Worm (Caenorhabditis elegans) whole organism, mixed stage, embryonic: ENCODE data around the gene nlr-1.
A peak's percentile ranks its signal among the peaks of the same experiment; 100 is the strongest.

Source experiments
- M03D4.4 ChIP-seq: sonication (generic microtip); optimal IDR thresholded peaks from 2 replicates; lab custom pipeline; 2017; ENCODE audit warnings: mild to moderate bottlenecking, missing genetic modification characterization, missing compliant biosample characterization
- blmp-1 ChIP-seq: fragments of 150-350 bp; optimal IDR thresholded peaks from 2 replicates; lab custom pipeline; 2014; ENCODE audit warnings: missing biosample characterization, missing genetic modification characterization
- ceh-39 ChIP-seq: fragments of 150-350 bp; optimal IDR thresholded peaks from 2 replicates; lab custom pipeline; 2014; ENCODE audit warnings: missing biosample characterization, missing genetic modification characterization
- ceh-43 ChIP-seq: fragments of 200-800 bp; sonication (Bioruptor generic); optimal IDR thresholded peaks from 2 replicates; lab custom pipeline; 2018; ENCODE audit warnings: mild to moderate bottlenecking, missing genetic modification characterization, moderate library complexity, missing compliant biosample characterization
- ceh-83 ChIP-seq: fragments of 200-800 bp; sonication (Bioruptor generic); optimal IDR thresholded peaks from 2 replicates; lab custom pipeline; 2018; ENCODE audit warnings: mild to moderate bottlenecking, missing genetic modification characterization, missing compliant biosample characterization
- ces-1 ChIP-seq: fragments of 150-350 bp; optimal IDR thresholded peaks from 2 replicates; lab custom pipeline; 2014; ENCODE audit warnings: missing biosample characterization, missing genetic modification reagents, missing genetic modification characterization
- cnd-1 ChIP-seq: fragments of 200-800 bp; sonication (Bioruptor generic); optimal IDR thresholded peaks from 2 replicates; lab custom pipeline; 2018; ENCODE audit warnings: mild to moderate bottlenecking, missing genetic modification characterization, missing compliant biosample characterization
- drap-1 ChIP-seq: fragments of 200-800 bp; sonication (Bioruptor generic); optimal IDR thresholded peaks from 3 replicates; lab custom pipeline; 2018; ENCODE audit warnings: mild to moderate bottlenecking, missing genetic modification characterization, missing compliant biosample characterization
- elt-1 ChIP-seq: sonication (generic microtip); optimal IDR thresholded peaks from 2 replicates; lab custom pipeline; 2017; ENCODE audit warnings: missing genetic modification characterization, mild to moderate bottlenecking, missing compliant biosample characterization, antibody characterized with exemption, moderate library complexity, borderline replicate concordance; ENCODE audit not compliant: insufficient read depth
- elt-3 ChIP-seq: fragments of 150-350 bp; optimal IDR thresholded peaks from 2 replicates; lab custom pipeline; 2014; ENCODE audit warnings: missing biosample characterization, missing genetic modification characterization
- flh-1 ChIP-seq: fragments of 200-800 bp; sonication (Bioruptor generic); optimal IDR thresholded peaks from 2 replicates; lab custom pipeline; 2018; ENCODE audit warnings: mild to moderate bottlenecking, missing genetic modification characterization, moderate library complexity, missing compliant biosample characterization
- ham-2 ChIP-seq: fragments of 200-800 bp; sonication (Bioruptor generic); optimal IDR thresholded peaks from 2 replicates; lab custom pipeline; 2018; ENCODE audit warnings: mild to moderate bottlenecking, missing genetic modification characterization, missing compliant biosample characterization
- lin-32 ChIP-seq: fragments of 200-800 bp; sonication (Bioruptor generic); optimal IDR thresholded peaks from 2 replicates; lab custom pipeline; 2018; ENCODE audit warnings: mild to moderate bottlenecking, missing genetic modification characterization, missing compliant biosample characterization
- lsy-2 ChIP-seq: fragments of 150-350 bp; optimal IDR thresholded peaks from 2 replicates; lab custom pipeline; 2014; ENCODE audit warnings: missing biosample characterization, missing genetic modification characterization
- mab-5 ChIP-seq: fragments of 150-350 bp; optimal IDR thresholded peaks from 2 replicates; lab custom pipeline; 2014; ENCODE audit warnings: missing biosample characterization, missing genetic modification characterization
- mep-1 ChIP-seq: fragments of 150-350 bp; optimal IDR thresholded peaks from 2 replicates; lab custom pipeline; 2017; ENCODE audit warnings: missing biosample characterization, missing genetic modification reagents, missing genetic modification characterization, inconsistent platforms
- mls-2 ChIP-seq: sonication (generic microtip); optimal IDR thresholded peaks from 2 replicates; lab custom pipeline; 2016; ENCODE audit warnings: mild to moderate bottlenecking, missing genetic modification characterization, moderate library complexity, missing compliant biosample characterization
- nhr-12 ChIP-seq: fragments of 150-350 bp; optimal IDR thresholded peaks from 2 replicates; lab custom pipeline; 2014; ENCODE audit warnings: missing biosample characterization, missing genetic modification characterization
- nhr-2 ChIP-seq: fragments of 150-350 bp; optimal IDR thresholded peaks from 2 replicates; lab custom pipeline; 2014; ENCODE audit warnings: missing biosample characterization, missing genetic modification characterization
- nhr-237 ChIP-seq: fragments of 150-350 bp; optimal IDR thresholded peaks from 2 replicates; lab custom pipeline; 2014; ENCODE audit warnings: missing biosample characterization, missing genetic modification characterization
- nhr-76 ChIP-seq: sonication (generic microtip); optimal IDR thresholded peaks from 2 replicates; lab custom pipeline; 2017; ENCODE audit warnings: missing biosample characterization, missing genetic modification characterization
- pha-4 ChIP-seq: fragments of 150-350 bp; optimal IDR thresholded peaks from 2 replicates; lab custom pipeline; 2018; ENCODE audit warnings: missing biosample characterization, missing genetic modification reagents, missing genetic modification characterization
- sem-2 ChIP-seq: fragments of 200-800 bp; sonication (Bioruptor generic); optimal IDR thresholded peaks from 2 replicates; lab custom pipeline; 2018; ENCODE audit warnings: mild to moderate bottlenecking, missing genetic modification characterization, missing compliant biosample characterization
- snpc-4 ChIP-seq: fragments of 150-350 bp; optimal IDR thresholded peaks from 2 replicates; lab custom pipeline; 2014; ENCODE audit warnings: missing biosample characterization, missing genetic modification characterization
- sptf-1 ChIP-seq: sonication (generic microtip); optimal IDR thresholded peaks from 2 replicates; lab custom pipeline; 2017; ENCODE audit warnings: mild to moderate bottlenecking, missing genetic modification characterization, moderate library complexity, missing compliant biosample characterization
- tbx-8 ChIP-seq: fragments of 200-800 bp; sonication (Bioruptor generic); optimal IDR thresholded peaks from 2 replicates; lab custom pipeline; 2018; ENCODE audit warnings: mild to moderate bottlenecking, missing genetic modification characterization, moderate library complexity, missing compliant biosample characterization
- unc-120 ChIP-seq: sonication (generic microtip); optimal IDR thresholded peaks from 2 replicates; lab custom pipeline; 2017; ENCODE audit warnings: missing genetic modification characterization, missing compliant biosample characterization; ENCODE audit not compliant: poor library complexity, severe bottlenecking
- unc-39 ChIP-seq: fragments of 150-350 bp; optimal IDR thresholded peaks from 2 replicates; lab custom pipeline; 2014; ENCODE audit warnings: missing biosample characterization, missing genetic modification characterization
- unc-62 ChIP-seq: fragments of 150-350 bp; optimal IDR thresholded peaks from 2 replicates; lab custom pipeline; 2014; ENCODE audit warnings: missing biosample characterization, missing genetic modification reagents, missing genetic modification characterization
- ztf-11 ChIP-seq: fragments of 150-350 bp; optimal IDR thresholded peaks from 2 replicates; lab custom pipeline; 2014; ENCODE audit warnings: missing biosample characterization, missing genetic modification characterization

nlr-1 gene

ce11 chrIV:12129204-12129603, 48.9 kb downstream of the nlr-1 start, which contains the start of gene lin-24:
TSS of gene lin-24 (plus strand) at chrIV:12129504.
- TF ChIP-seq nhr-76 (tag; lab: Kevin White, UChicago), result no peak
- no peak for TF ChIP-seq pha-4 (tag; lab: Kevin White, UChicago)
- no peak for TF ChIP-seq elt-3 (tag; lab: Kevin White, UChicago)
- TF ChIP-seq sptf-1, result no peak
- TF ChIP-seq ceh-43 (GFP tag; lab: Kevin White, UChicago), result no peak
- no peak for TF ChIP-seq ceh-39 (tag; lab: Kevin White, UChicago)
- TF ChIP-seq cnd-1, result no peak
- TF ChIP-seq sem-2 (GFP tag; lab: Kevin White, UChicago), result no peak
- TF ChIP-seq mls-2 (tag; lab: Kevin White, UChicago), result no peak
- no peak for TF ChIP-seq elt-1 (tag; lab: Kevin White, UChicago)
- no peak for TF ChIP-seq unc-62 (GFP tag; lab: Kevin White, UChicago)
- TF ChIP-seq ham-2 (GFP tag; lab: Kevin White, UChicago), result no peak
- TF ChIP-seq mab-5, result no peak
- no peak for TF ChIP-seq flh-1
- no peak for TF ChIP-seq ces-1 (GFP tag; lab: Kevin White, UChicago)
- no peak for TF ChIP-seq nhr-12 (tag; lab: Kevin White, UChicago)
- TF ChIP-seq lsy-2 (tag; lab: Kevin White, UChicago), result no peak
- TF ChIP-seq nhr-2 (tag; lab: Kevin White, UChicago), result no peak
- no peak for TF ChIP-seq ceh-83 (GFP tag; lab: Kevin White, UChicago)
- no peak for TF ChIP-seq drap-1 (GFP tag; lab: Kevin White, UChicago)

ce11 chrIV:12128708-12129107, 49.4 kb downstream of the nlr-1 start:
- TF ChIP-seq blmp-1 (tag; lab: Kevin White, UChicago) (no peak), elt-1 (tag; lab: Kevin White, UChicago) (no peak), lin-32 (no peak), ztf-11 (no peak), mls-2 (tag; lab: Kevin White, UChicago) (no peak), snpc-4 (tag; lab: Kevin White, UChicago) (no peak), nhr-2 (tag; lab: Kevin White, UChicago) (no peak), nhr-76 (tag; lab: Kevin White, UChicago) (no peak), ham-2 (GFP tag; lab: Kevin White, UChicago) (no peak), tbx-8 (no peak), ceh-39 (tag; lab: Kevin White, UChicago) (no peak), ceh-43 (GFP tag; lab: Kevin White, UChicago) (no peak), nhr-237 (no peak), lsy-2 (tag; lab: Kevin White, UChicago) (no peak)

ce11 chrIV:12127838-12128237, 50.3 kb downstream of the nlr-1 start:
- TF ChIP-seq lsy-2 (tag; lab: Kevin White, UChicago), result peak; percentile 6
- TF ChIP-seq drap-1 (GFP tag; lab: Kevin White, UChicago), result no peak
- no peak for TF ChIP-seq cnd-1
- TF ChIP-seq, all 35 proteins: peak for 1

- TF ChIP-seq drap-1 (GFP tag; lab: Kevin White, UChicago) (no peak), unc-120 (tag; lab: Kevin White, UChicago) (no peak), ces-1 (GFP tag; lab: Kevin White, UChicago) (peak; percentile 89)
Measured at ce11 chrIV:12126740-12127472, 51.2 kb downstream of the nlr-1 start.

- TF ChIP-seq ceh-43 (GFP tag; lab: Kevin White, UChicago), result no peak
- no peak for TF ChIP-seq cnd-1
- no peak for TF ChIP-seq mep-1
- TF ChIP-seq unc-39 (tag; lab: Kevin White, UChicago), result no peak
- TF ChIP-seq unc-62 (GFP tag; lab: Kevin White, UChicago), result no peak
- TF ChIP-seq drap-1 (GFP tag; lab: Kevin White, UChicago), result no peak
- no peak for TF ChIP-seq nhr-76 (tag; lab: Kevin White, UChicago)
- TF ChIP-seq nhr-237, result no peak
- no peak for TF ChIP-seq ces-1 (GFP tag; lab: Kevin White, UChicago)
- TF ChIP-seq mls-2 (tag; lab: Kevin White, UChicago), result no peak
- no peak for TF ChIP-seq ham-2 (GFP tag; lab: Kevin White, UChicago)
- no peak for TF ChIP-seq elt-3 (tag; lab: Kevin White, UChicago)
- no peak for TF ChIP-seq sem-2 (GFP tag; lab: Kevin White, UChicago)
- TF ChIP-seq pha-4 (tag; lab: Kevin White, UChicago), result no peak
- no peak for TF ChIP-seq sptf-1
- no peak for TF ChIP-seq ceh-83 (GFP tag; lab: Kevin White, UChicago)
- no peak for TF ChIP-seq M03D4.4 (tag; lab: Kevin White, UChicago)
- TF ChIP-seq nhr-12 (tag; lab: Kevin White, UChicago), result no peak
- TF ChIP-seq, all 35 proteins: peak for 0
Measured at ce11 chrIV:12124314-12125084, 53.6 kb downstream of the nlr-1 start, which contains the start of gene dhhc-6. TSS of gene dhhc-6 (plus strand) at chrIV:12124952.
